Fruit fly (Drosophila melanogaster): ENCODE data around the gene Rgl.
A peak's percentile ranks its signal among the peaks of the same experiment; 100 is the strongest.

The Rgl gene

DNA sequence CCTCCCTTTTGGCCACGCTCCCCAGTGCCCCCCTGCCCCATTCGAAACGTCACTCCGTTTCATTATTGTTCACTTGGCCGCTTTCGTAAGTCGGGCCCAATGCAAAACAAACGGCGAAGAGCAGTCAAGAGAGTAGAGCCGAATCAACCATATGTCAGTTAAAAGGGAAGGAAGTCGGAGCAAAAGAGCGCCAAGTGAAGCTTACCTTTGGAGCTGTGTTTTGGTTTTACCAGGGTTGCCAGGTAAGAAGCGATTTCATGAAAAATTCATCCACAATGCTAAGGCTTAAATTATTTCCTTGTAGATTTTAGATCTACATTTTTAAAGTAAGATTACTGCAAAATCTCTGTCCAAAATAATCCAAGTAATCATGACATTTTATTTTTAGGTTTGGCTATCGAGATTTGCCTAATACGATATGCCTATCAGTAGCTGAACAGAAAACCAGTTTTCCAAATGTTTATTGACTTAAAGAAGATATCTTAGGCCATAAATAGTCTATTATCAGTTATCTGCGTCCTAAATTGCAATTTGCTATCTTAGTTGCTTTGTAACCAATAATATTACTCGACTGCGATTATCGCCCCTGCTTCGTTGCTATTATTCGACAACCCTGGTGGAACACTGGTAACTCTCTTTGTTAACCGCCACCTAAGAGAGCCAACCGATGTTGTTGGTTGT is 13.5 kb upstream of the Rgl start:
- peak; percentile 82 for TF ChIP-seq Crg-1 (GFP tag; optimal IDR thresholded peaks at IDR 0.05)
- TF ChIP-seq Clk (GFP tag; optimal IDR thresholded peaks at IDR 0.05), result peak; percentile 57
- TF ChIP-seq CG11617 (GFP tag; optimal IDR thresholded peaks at IDR 0.05), result peak; percentile 90
- peak; percentile 72 for TF ChIP-seq pad (GFP tag; optimal IDR thresholded peaks at IDR 0.05)
- peak; percentile 88 for TF ChIP-seq CG5204 (GFP tag; optimal IDR thresholded peaks at IDR 0.05)
- peak; percentile 73 for TF ChIP-seq CG1620 (GFP tag; optimal IDR thresholded peaks at IDR 0.05)
- TF ChIP-seq Mnt (GFP tag; optimal IDR thresholded peaks at IDR 0.05), result no peak
- peak; percentile 95 for TF ChIP-seq bab1 (GFP tag; optimal IDR thresholded peaks at IDR 0.05)
- TF ChIP-seq cnc (optimal IDR thresholded peaks at IDR 0.05), result no peak
- TF ChIP-seq kay (GFP tag; ENCODE audit: borderline replicate concordance), result peak; percentile 38
- peak; percentile 65 for TF ChIP-seq CG33017 (tag; optimal IDR thresholded peaks at IDR 0.05)
- TF ChIP-seq CG7101 (tag; optimal IDR thresholded peaks at IDR 0.05), result peak; percentile 74
- TF ChIP-seq CG14711 (tag; optimal IDR thresholded peaks at IDR 0.05), result peak; percentile 82
- peak; percentile 57 for TF ChIP-seq tj (GFP tag; optimal IDR thresholded peaks at IDR 0.05)
- peak; percentile 86 for TF ChIP-seq Hr96 (GFP tag; optimal IDR thresholded peaks at IDR 0.05)
- no peak for TF ChIP-seq cic (GFP tag; optimal IDR thresholded peaks at IDR 0.05)
- peak; percentile 83 for TF ChIP-seq CG12768 (GFP tag; optimal IDR thresholded peaks at IDR 0.05)
- TF ChIP-seq toe (GFP tag; optimal IDR thresholded peaks at IDR 0.05), result peak; percentile 84
- TF ChIP-seq ovo (GFP tag; optimal IDR thresholded peaks at IDR 0.05), result peak; percentile 25
- peak; percentile 90 for TF ChIP-seq CG7045 (GFP tag; optimal IDR thresholded peaks at IDR 0.05)

- TF ChIP-seq Hr96 (GFP tag; optimal IDR thresholded peaks at IDR 0.05) (no peak), CG7101 (tag; optimal IDR thresholded peaks at IDR 0.05) (no peak), CG12768 (GFP tag; optimal IDR thresholded peaks at IDR 0.05) (no peak), cnc (optimal IDR thresholded peaks at IDR 0.05) (no peak), CG14711 (tag; optimal IDR thresholded peaks at IDR 0.05) (no peak), ovo (GFP tag; optimal IDR thresholded peaks at IDR 0.05) (no peak), CG5204 (GFP tag; optimal IDR thresholded peaks at IDR 0.05) (no peak), kay (GFP tag; ENCODE audit: borderline replicate concordance) (no peak), Clk (GFP tag; optimal IDR thresholded peaks at IDR 0.05) (no peak), CG33017 (tag; optimal IDR thresholded peaks at IDR 0.05) (no peak), bab1 (GFP tag; optimal IDR thresholded peaks at IDR 0.05) (no peak), Mnt (GFP tag; optimal IDR thresholded peaks at IDR 0.05) (no peak), toe (GFP tag; optimal IDR thresholded peaks at IDR 0.05) (no peak)
Measured at dm6 chr3L:13936771-13937170, 11.6 kb upstream of the Rgl start.

- TF ChIP-seq CG14711 (tag; optimal IDR thresholded peaks at IDR 0.05) (no peak), CG7101 (tag; optimal IDR thresholded peaks at IDR 0.05) (no peak)
Measured at dm6 chr3L:13934902-13935301, 9.8 kb upstream of the Rgl start.

DNA sequence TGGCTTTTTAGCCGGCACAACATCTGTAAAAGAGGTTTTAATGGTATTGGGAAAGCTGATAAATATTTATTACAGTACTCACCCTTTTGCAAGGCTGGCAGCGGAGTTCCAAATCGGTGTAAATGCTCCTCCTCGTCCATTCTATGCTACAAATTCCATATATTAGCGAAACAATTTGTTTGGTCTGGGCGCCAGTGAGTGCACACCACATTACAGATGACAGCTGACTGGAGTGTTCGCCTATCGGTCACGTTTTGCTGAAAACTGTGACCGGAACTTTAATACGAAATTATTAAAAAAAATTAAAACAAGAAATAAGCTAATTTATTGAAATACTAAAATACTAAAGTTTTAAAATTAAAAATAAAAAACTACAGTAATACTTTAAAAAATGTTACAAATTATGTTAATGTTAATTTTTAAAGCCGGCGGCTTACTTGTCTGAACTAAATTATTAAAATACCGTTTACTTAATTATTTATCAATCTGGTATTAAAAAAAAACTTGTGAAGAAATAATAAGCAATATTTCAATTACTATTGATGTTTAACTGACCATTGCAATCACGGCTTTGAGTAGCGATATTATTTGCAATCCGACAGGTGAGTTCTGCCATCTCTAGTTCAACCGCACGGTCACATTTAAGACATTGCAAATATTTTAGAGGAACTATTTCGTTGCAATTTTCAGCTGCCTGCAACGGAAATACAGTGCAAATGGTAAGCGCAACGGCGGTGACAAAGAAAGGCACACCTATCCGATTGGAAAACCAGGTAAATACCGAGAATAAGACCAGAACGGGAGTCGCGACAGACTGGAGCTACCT is 3.8 kb upstream of the Rgl start, which contains the start of the genes CG8833 and DCTN1-p150:
Gene CG8833 (minus strand): TSS at position 232 of the 826 bp plus-strand sequence.
Gene DCTN1-p150 (plus strand): TSS at position 619 of the 826 bp plus-strand sequence.
- peak; percentile 54 for TF ChIP-seq toe (GFP tag; optimal IDR thresholded peaks at IDR 0.05)
- peak; percentile 46 for TF ChIP-seq CG1620 (GFP tag; optimal IDR thresholded peaks at IDR 0.05)
- TF ChIP-seq cic (GFP tag; optimal IDR thresholded peaks at IDR 0.05), result no peak
- TF ChIP-seq pad (GFP tag; optimal IDR thresholded peaks at IDR 0.05), result peak; percentile 6
- no peak for TF ChIP-seq Clk (GFP tag; optimal IDR thresholded peaks at IDR 0.05)
- peak; percentile 19 for TF ChIP-seq Hr96 (GFP tag; optimal IDR thresholded peaks at IDR 0.05)
- no peak for TF ChIP-seq cnc (optimal IDR thresholded peaks at IDR 0.05)
- TF ChIP-seq CG33017 (tag; optimal IDR thresholded peaks at IDR 0.05), result no peak
- no peak for TF ChIP-seq bab1 (GFP tag; optimal IDR thresholded peaks at IDR 0.05)
- peak; percentile 7 for TF ChIP-seq CG11617 (GFP tag; optimal IDR thresholded peaks at IDR 0.05)
- TF ChIP-seq Mnt (GFP tag; optimal IDR thresholded peaks at IDR 0.05), result no peak
- peak; percentile 75 for TF ChIP-seq kay (GFP tag; ENCODE audit: borderline replicate concordance)
- no peak for TF ChIP-seq CG5204 (GFP tag; optimal IDR thresholded peaks at IDR 0.05)
- peak; percentile 22 for TF ChIP-seq CG7045 (GFP tag; optimal IDR thresholded peaks at IDR 0.05)
- TF ChIP-seq CG7101 (tag; optimal IDR thresholded peaks at IDR 0.05), result peak; percentile 25
- TF ChIP-seq CG14711 (tag; optimal IDR thresholded peaks at IDR 0.05), result peak; percentile 20
- no peak for TF ChIP-seq Crg-1 (GFP tag; optimal IDR thresholded peaks at IDR 0.05)
- no peak for TF ChIP-seq CG12768 (GFP tag; optimal IDR thresholded peaks at IDR 0.05)
- TF ChIP-seq ovo (GFP tag; optimal IDR thresholded peaks at IDR 0.05), result no peak
- peak; percentile 25 for TF ChIP-seq tj (GFP tag; optimal IDR thresholded peaks at IDR 0.05)

DNA sequence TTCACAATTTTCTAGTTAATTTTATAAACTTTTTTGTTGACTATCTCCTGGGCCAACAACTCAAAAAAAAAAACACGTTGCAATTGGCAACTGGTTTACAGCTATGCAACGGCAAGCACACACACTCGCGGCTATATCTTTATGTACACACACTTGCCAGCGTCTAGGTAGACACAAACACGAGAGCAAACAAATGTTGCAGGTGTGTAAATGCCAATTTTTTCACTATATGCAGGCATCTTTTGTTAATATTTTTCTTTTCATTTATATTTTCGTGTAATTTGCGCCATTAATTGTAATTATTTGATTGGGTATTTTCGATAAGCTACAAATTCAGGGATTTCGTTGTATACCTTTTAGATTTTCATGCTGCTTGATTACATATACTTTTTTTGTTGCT is 489 bp downstream of the Rgl start:
- TF ChIP-seq CG7101 (tag; optimal IDR thresholded peaks at IDR 0.05), result peak; percentile 9
- peak; percentile 47 for TF ChIP-seq Crg-1 (GFP tag; optimal IDR thresholded peaks at IDR 0.05)
- TF ChIP-seq ovo (GFP tag; optimal IDR thresholded peaks at IDR 0.05), result no peak

Measured in whole organism, adult.